Worm (Caenorhabditis elegans): Measurements from ENCODE around the gene clec-264.

Gene clec-264

ce11 chrV:20850580-20850979 lies at the start of gene clec-264:
Gene clec-264 (minus strand): TSS chrV:20850701.
- TF ChIP-seq mml-1 (tag; optimal IDR thresholded peaks at IDR 0.05) (no peak), egl-5 (tag; optimal IDR thresholded peaks at IDR 0.05) (peak; percentile 14), jun-1 (tag; optimal IDR thresholded peaks at IDR 0.05) (no peak), pqm-1 (tag; optimal IDR thresholded peaks at IDR 0.05) (no peak), lsy-12 (tag; optimal IDR thresholded peaks at IDR 0.05) (no peak), nfya-1 (tag; optimal IDR thresholded peaks at IDR 0.05; ENCODE audit: insufficient read depth) (no peak), unc-39 (tag; optimal IDR thresholded peaks at IDR 0.05) (no peak), nhr-76 (tag; optimal IDR thresholded peaks at IDR 0.05) (no peak), ztf-4 (tag; optimal IDR thresholded peaks at IDR 0.05) (no peak)

- TF ChIP-seq R02D3.7 (tag; optimal IDR thresholded peaks at IDR 0.05) (no peak), zag-1 (tag; optimal IDR thresholded peaks at IDR 0.05) (no peak), fos-1 (tag; optimal IDR thresholded peaks at IDR 0.05) (no peak), jun-1 (tag; optimal IDR thresholded peaks at IDR 0.05) (no peak), snpc-4 (tag; optimal IDR thresholded peaks at IDR 0.05) (no peak), tbx-2 (tag; optimal IDR thresholded peaks at IDR 0.05) (no peak), skn-1 (tag; optimal IDR thresholded peaks at IDR 0.05) (no peak), nhr-12 (tag; optimal IDR thresholded peaks at IDR 0.05) (no peak), mdl-1 (tag; optimal IDR thresholded peaks at IDR 0.05) (no peak), aly-2 (tag; optimal IDR thresholded peaks at IDR 0.05) (no peak), pha-4 (tag; optimal IDR thresholded peaks at IDR 0.05) (no peak), ceh-28 (tag; optimal IDR thresholded peaks at IDR 0.05) (no peak), nhr-67 (tag; optimal IDR thresholded peaks at IDR 0.05) (no peak), elt-3 (tag; optimal IDR thresholded peaks at IDR 0.05) (no peak), ztf-4 (tag; optimal IDR thresholded peaks at IDR 0.05) (no peak), nhr-76 (tag; optimal IDR thresholded peaks at IDR 0.05) (no peak)
These were observed 41.4 kb upstream of the clec-264 start for ce11 chrV:20891871-20892270.

- TF ChIP-seq nhr-23 (tag; optimal IDR thresholded peaks at IDR 0.05) (no peak), egl-5 (tag; optimal IDR thresholded peaks at IDR 0.05) (peak; percentile 81), hmg-11 (tag; optimal IDR thresholded peaks at IDR 0.05) (peak; percentile 63), fkh-10 (GFP tag; optimal IDR thresholded peaks at IDR 0.05) (peak; percentile 4), mml-1 (tag; optimal IDR thresholded peaks at IDR 0.05) (no peak), zag-1 (tag; optimal IDR thresholded peaks at IDR 0.05) (no peak), pqm-1 (tag; optimal IDR thresholded peaks at IDR 0.05) (peak; percentile 11), lin-39 (tag; optimal IDR thresholded peaks at IDR 0.05) (peak; percentile 51), nhr-67 (tag; optimal IDR thresholded peaks at IDR 0.05) (no peak), elt-1 (tag; optimal IDR thresholded peaks at IDR 0.05) (peak; percentile 2), nfya-1 (tag; optimal IDR thresholded peaks at IDR 0.05; ENCODE audit: insufficient read depth) (peak; percentile 81), skn-1 (tag; optimal IDR thresholded peaks at IDR 0.05) (peak; percentile 32), fos-1 (tag; optimal IDR thresholded peaks at IDR 0.05) (no peak), ceh-82 (tag; optimal IDR thresholded peaks at IDR 0.05) (no peak), sea-2 (GFP tag; optimal IDR thresholded peaks at IDR 0.05) (no peak), lin-15B (tag; optimal IDR thresholded peaks at IDR 0.05) (peak; percentile 31), tbx-2 (tag; optimal IDR thresholded peaks at IDR 0.05) (peak; percentile 5), snpc-4 (tag; optimal IDR thresholded peaks at IDR 0.05) (no peak), elt-2 (tag; optimal IDR thresholded peaks at IDR 0.05) (no peak)
These were observed 28.7 kb upstream of the clec-264 start, which contains the start of gene unc-80 for ce11 chrV:20879069-20879667. Gene unc-80 (plus strand): TSS chrV:20879601.

ce11 chrV:20875324-20875723 lies 24.8 kb upstream of the clec-264 start:
- TF ChIP-seq pha-4 (tag; optimal IDR thresholded peaks at IDR 0.05) (no peak), nhr-28 (tag; optimal IDR thresholded peaks at IDR 0.05) (no peak), ama-1 (optimal IDR thresholded peaks at IDR 0.05) (no peak), nhr-67 (tag; optimal IDR thresholded peaks at IDR 0.05) (no peak), unc-39 (tag; optimal IDR thresholded peaks at IDR 0.05) (no peak), fos-1 (tag; optimal IDR thresholded peaks at IDR 0.05) (no peak), elt-2 (tag; optimal IDR thresholded peaks at IDR 0.05) (no peak), egl-27 (tag; optimal IDR thresholded peaks at IDR 0.05) (no peak), R02D3.7 (tag; optimal IDR thresholded peaks at IDR 0.05) (no peak), nhr-77 (tag; optimal IDR thresholded peaks at IDR 0.05) (no peak), elt-1 (tag; optimal IDR thresholded peaks at IDR 0.05) (no peak), eor-1 (tag; optimal IDR thresholded peaks at IDR 0.05) (no peak), jun-1 (tag; optimal IDR thresholded peaks at IDR 0.05) (no peak), nhr-12 (tag; optimal IDR thresholded peaks at IDR 0.05) (no peak), ZK546.5 (tag; optimal IDR thresholded peaks at IDR 0.05) (no peak), pqm-1 (tag; optimal IDR thresholded peaks at IDR 0.05) (no peak), egl-5 (tag; optimal IDR thresholded peaks at IDR 0.05) (no peak), nhr-23 (tag; optimal IDR thresholded peaks at IDR 0.05) (no peak), daf-12 (tag; optimal IDR thresholded peaks at IDR 0.05) (no peak), nhr-43 (tag; optimal IDR thresholded peaks at IDR 0.05; ENCODE audit: poor library complexity, severe bottlenecking) (no peak)

All from whole organism, L3 larva.